Fruit fly (Drosophila melanogaster) whole organism: ENCODE data around the gene stg.

Experiments used
- Dll ChIP-seq: fragments of >200 bp; optimal IDR thresholded peaks from 2 replicates; lab custom pipeline; 2017
- psq ChIP-seq: fragments of >200 bp; optimal IDR thresholded peaks from 2 replicates; lab custom pipeline; 2017
- usp ChIP-seq: fragments of >200 bp; optimal IDR thresholded peaks from 2 replicates; lab custom pipeline; 2017; ENCODE audit warnings: missing biosample characterization, missing genetic modification characterization, mixed read lengths

dm6 chr3R:29282939-29283616 lies 27.5 kb upstream of the stg start:
- TF ChIP-seq psq (no peak), Dll (lab: Kevin White, UChicago) (no peak), usp (GFP tag; lab: Kevin White, UChicago) (no peak)
